Worm (Caenorhabditis elegans): ENCODE results near the gene F38E11.9.
A peak's percentile ranks its signal among the peaks of the same experiment; 100 is the strongest.

The F38E11.9 gene

DNA sequence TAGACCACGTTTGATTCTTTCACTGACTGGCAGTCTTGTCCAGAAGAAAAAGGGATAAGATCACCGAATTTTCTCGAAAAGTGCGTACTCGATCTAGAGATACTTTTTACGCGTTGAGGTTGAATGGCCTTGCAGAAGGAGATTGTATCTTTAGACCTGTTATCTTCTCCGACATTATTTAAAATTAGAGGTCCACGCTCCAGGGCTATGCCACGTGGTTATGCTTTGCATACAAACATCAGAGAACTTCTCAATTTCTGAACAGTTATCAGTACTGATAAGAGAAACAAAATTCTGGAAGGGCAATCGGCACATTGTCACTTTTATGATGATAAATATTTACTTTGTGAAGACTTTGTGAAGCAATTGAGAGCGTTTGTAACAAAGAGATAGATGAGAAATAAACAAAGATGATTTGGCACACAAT is 1.7 kb downstream of the F38E11.9 start (continued):
- no peak for TF ChIP-seq egrh-3 (GFP tag; IDR thresholded peaks at IDR 0.05)
- peak; percentile 63 for TF ChIP-seq somi-1 (GFP tag; optimal IDR thresholded peaks at IDR 0.05)
- TF ChIP-seq pha-4 (tag; optimal IDR thresholded peaks at IDR 0.05) = peak; percentile 84
- peak; percentile 36 for TF ChIP-seq lin-54 (GFP tag; optimal IDR thresholded peaks at IDR 0.05)
- no peak for TF ChIP-seq mes-4 (tag; optimal IDR thresholded peaks at IDR 0.05)
- peak; percentile 61 for TF ChIP-seq nfyb-1 (GFP tag; IDR thresholded peaks at IDR 0.05)
- 0 out of 2 replicates have a peak, but pooled peaks have one; percentile 17 for TF ChIP-seq mcd-1 (GFP tag; IDR thresholded peaks at IDR 0.05)
- TF ChIP-seq rpc-1 (optimal IDR thresholded peaks at IDR 0.05) = no peak
- no peak for TF ChIP-seq rpc-1 (tag; optimal IDR thresholded peaks at IDR 0.05)
- no peak for TF ChIP-seq ZK185.1 (tag; optimal IDR thresholded peaks at IDR 0.05; ENCODE audit: poor library complexity, severe bottlenecking)
- TF ChIP-seq unc-62 (GFP tag; optimal IDR thresholded peaks at IDR 0.05) = peak; percentile 11
- 0 out of 2 replicates have a peak, but pooled peaks have one; percentile 21 for TF ChIP-seq madf-3 (GFP tag; IDR thresholded peaks at IDR 0.05)
- peak; percentile 59; the same call in 1 of the 2 replicates for TF ChIP-seq hsf-1 (GFP tag; IDR thresholded peaks at IDR 0.05)
- TF ChIP-seq madf-10 (tag; optimal IDR thresholded peaks at IDR 0.05) = peak; percentile 35
- peak; percentile 46 for TF ChIP-seq chd-7 (tag; optimal IDR thresholded peaks at IDR 0.05)
- TF ChIP-seq lin-40 (tag; optimal IDR thresholded peaks at IDR 0.05) = peak; percentile 72
- TF ChIP-seq cebp-1 (GFP tag; IDR thresholded peaks at IDR 0.05) = no peak
- peak; percentile 57 for TF ChIP-seq cebp-1 (tag; optimal IDR thresholded peaks at IDR 0.05)
- peak; percentile 38; the same call in 1 of the 2 replicates for TF ChIP-seq C06A6.2 (GFP tag; conservative IDR thresholded peaks at IDR 0.05)
- 0 out of 2 replicates have a peak, but pooled peaks have one; percentile 11 for TF ChIP-seq cebp-2 (GFP tag; IDR thresholded peaks at IDR 0.05)
- no peak for TF ChIP-seq snpc-4 (GFP tag; optimal IDR thresholded peaks at IDR 0.05)
- peak; percentile 18 to 83 (median 55) for TF ChIP-seq snpc-4 (tag; optimal IDR thresholded peaks at IDR 0.05)
- peak; percentile 30 for TF ChIP-seq athp-1 (tag; optimal IDR thresholded peaks at IDR 0.05)
- TF ChIP-seq unc-130 (GFP tag; optimal IDR thresholded peaks at IDR 0.05) = no peak
- TF ChIP-seq nhr-80 (tag; optimal IDR thresholded peaks at IDR 0.05) = peak; percentile 86
- TF ChIP-seq tlf-1 (GFP tag; optimal IDR thresholded peaks at IDR 0.05) = peak; percentile 53
- peak; percentile 41 for TF ChIP-seq repo-1 (tag; optimal IDR thresholded peaks at IDR 0.05)
- 0 out of 2 replicates have a peak, but pooled peaks have one; percentile 20 for TF ChIP-seq lin-26 (GFP tag; IDR thresholded peaks at IDR 0.05)
- TF ChIP-seq die-1 (tag; optimal IDR thresholded peaks at IDR 0.05) = peak; percentile 34
- peak; percentile 47 for TF ChIP-seq ztf-22 (GFP tag; optimal IDR thresholded peaks at IDR 0.05)
- peak; percentile 81 for TF ChIP-seq ztf-26 (tag; optimal IDR thresholded peaks at IDR 0.05)

ce11 chrIV:9441391-9441790 is 2.4 kb downstream of the F38E11.9 start:
- TF ChIP-seq attf-5 (GFP tag; optimal IDR thresholded peaks at IDR 0.05) (no peak), nhr-80 (tag; optimal IDR thresholded peaks at IDR 0.05) (peak; percentile 23), ztf-26 (tag; optimal IDR thresholded peaks at IDR 0.05) (no peak)

- peak; percentile 85 for TF ChIP-seq ceh-91 (GFP tag; IDR thresholded peaks at IDR 0.05)
- TF ChIP-seq madf-6 (GFP tag; IDR thresholded peaks at IDR 0.05) = peak; percentile 92
- TF ChIP-seq mcd-1 (GFP tag; IDR thresholded peaks at IDR 0.05) = peak; percentile 68
- peak; percentile 58 for TF ChIP-seq somi-1 (GFP tag; optimal IDR thresholded peaks at IDR 0.05)
- TF ChIP-seq Y95B8A.8 (GFP tag; IDR thresholded peaks at IDR 0.05) = peak; percentile 36; the same call in 1 of the 2 replicates
- no peak for TF ChIP-seq fkh-3 (tag; optimal IDR thresholded peaks at IDR 0.05)
- peak; percentile 75 for TF ChIP-seq tlf-1 (GFP tag; optimal IDR thresholded peaks at IDR 0.05)
- TF ChIP-seq nhr-90 (tag; optimal IDR thresholded peaks at IDR 0.05) = no peak
- no peak for TF ChIP-seq snpc-4 (GFP tag; optimal IDR thresholded peaks at IDR 0.05)
- TF ChIP-seq snpc-4 (tag; optimal IDR thresholded peaks at IDR 0.05) = peak; percentile 14 to 79 (median 38)
- no peak; the same call in 1 of the 2 replicates for TF ChIP-seq Y67H2A.10 (GFP tag; conservative IDR thresholded peaks at IDR 0.05)
- TF ChIP-seq snpc-1.3 (tag; optimal IDR thresholded peaks at IDR 0.05; ENCODE audit: insufficient read depth) = peak; percentile 61
- peak; percentile 64; the same call in 1 of the 2 replicates for TF ChIP-seq dox-1 (GFP tag; IDR thresholded peaks at IDR 0.05)
- TF ChIP-seq atf-7 (tag; optimal IDR thresholded peaks at IDR 0.05) = no peak
- TF ChIP-seq ztf-18 (tag; optimal IDR thresholded peaks at IDR 0.05) = no peak
- no peak for TF ChIP-seq pha-4 (tag; optimal IDR thresholded peaks at IDR 0.05)
- peak; percentile 42 for TF ChIP-seq zim-3 (tag; optimal IDR thresholded peaks at IDR 0.05)
- peak; percentile 13 for TF ChIP-seq F49E8.2 (tag; optimal IDR thresholded peaks at IDR 0.05; ENCODE audit: insufficient read depth)
- no peak for TF ChIP-seq T26A5.8 (tag; optimal IDR thresholded peaks at IDR 0.05)
- TF ChIP-seq let-607 (tag; optimal IDR thresholded peaks at IDR 0.05) = no peak
These were observed 2.9 kb downstream of the F38E11.9 start, which contains the start of gene idh-1 for ce11 chrIV:9440880-9441336. Gene idh-1 (minus strand): TSS chrIV:9441107.
